Comparison of ENCODE assay signal across 3 fruit fly cellular contexts in genomic region chr3L:20922279-20922830, dm6.
TF ChIP-seq lines count a peak whose summit lies in the region.

No protein-coding gene starts in this region.

- TF ChIP-seq CTCF in whole organism, embryonic (GFP tag; optimal IDR thresholded peaks at IDR 0.05; lab: Kevin White, UChicago) = no peak

TF ChIP-seq in whole organism, embryonic, 481 proteins besides CTCF, POLR2A, EP300 and RAD21 (continues in another document):
- TF ChIP-seq insv (GFP tag; optimal IDR thresholded peaks at IDR 0.05; lab: Kevin White, UChicago) = peak in 1 of 2 experiments; percentile 7
- peak; percentile 19 for TF ChIP-seq CG12769 (tag; optimal IDR thresholded peaks at IDR 0.05; lab: Kevin White, UChicago)
- TF ChIP-seq CG9727 (GFP tag; optimal IDR thresholded peaks at IDR 0.05; lab: Kevin White, UChicago) = no peak
- peak; percentile 20; the same call in 1 of the 2 replicates for TF ChIP-seq onecut (GFP tag; IDR thresholded peaks at IDR 0.05; lab: Robert Waterston, UW)
- no peak for TF ChIP-seq CG17361 (GFP tag; IDR thresholded peaks at IDR 0.05; lab: Robert Waterston, UW)
- TF ChIP-seq Neu2 (GFP tag; optimal IDR thresholded peaks at IDR 0.05; lab: Kevin White, UChicago; ENCODE audit: borderline replicate concordance) = no peak
- 0 out of 3 replicates have a peak, but pooled peaks have one; percentile 79 for TF ChIP-seq CG2199 (GFP tag; IDR thresholded peaks at IDR 0.05; lab: Robert Waterston, UW)
- TF ChIP-seq gsb-n (tag; optimal IDR thresholded peaks at IDR 0.05; lab: Kevin White, UChicago) = peak; percentile 64
- TF ChIP-seq yki (optimal IDR thresholded peaks at IDR 0.05; lab: Kevin White, UChicago) = no peak
- TF ChIP-seq Hr78 (GFP tag; optimal IDR thresholded peaks at IDR 0.05; lab: Kevin White, UChicago) = peak in 1 of 2 experiments; percentile 50
- no peak for TF ChIP-seq Dad (GFP tag; optimal IDR thresholded peaks at IDR 0.05; lab: Kevin White, UChicago)
- no peak for TF ChIP-seq ato (GFP tag; IDR thresholded peaks at IDR 0.05; lab: Robert Waterston, UW; ENCODE audit: partially characterized antibody)
- TF ChIP-seq ranshi (GFP tag; IDR thresholded peaks at IDR 0.05; lab: Robert Waterston, UW) = no peak
- TF ChIP-seq vvl (GFP tag; IDR thresholded peaks at IDR 0.05; lab: Robert Waterston, UW) = peak; percentile 44; the same call in 1 of the 2 replicates
- TF ChIP-seq CG8765 (GFP tag; IDR thresholded peaks at IDR 0.05; lab: Robert Waterston, UW) = no peak
- TF ChIP-seq repo (GFP tag; optimal IDR thresholded peaks at IDR 0.05; lab: Kevin White, UChicago) = no peak
- TF ChIP-seq tna (GFP tag; IDR thresholded peaks at IDR 0.05; lab: Robert Waterston, UW; ENCODE audit: partially characterized antibody) = no peak
- no peak for TF ChIP-seq Fer2 (tag; optimal IDR thresholded peaks at IDR 0.05; lab: Kevin White, UChicago)
- peak; percentile 45 for TF ChIP-seq Nf-YB (GFP tag; optimal IDR thresholded peaks at IDR 0.05; lab: Kevin White, UChicago)
- TF ChIP-seq knrl (GFP tag; IDR thresholded peaks at IDR 0.05; lab: Robert Waterston, UW; ENCODE audit: partially characterized antibody) = no peak
- no peak for TF ChIP-seq chinmo (GFP tag; IDR thresholded peaks at IDR 0.05; lab: Robert Waterston, UW; ENCODE audit: partially characterized antibody)
- no peak for TF ChIP-seq maf-S (GFP tag; optimal IDR thresholded peaks at IDR 0.05; lab: Kevin White, UChicago)
- peak; percentile 15 for TF ChIP-seq sug (tag; optimal IDR thresholded peaks at IDR 0.05; lab: Kevin White, UChicago)
- no peak for TF ChIP-seq CG11723 (GFP tag; optimal IDR thresholded peaks at IDR 0.05; lab: Kevin White, UChicago)
- TF ChIP-seq psq (GFP tag; optimal IDR thresholded peaks at IDR 0.05; lab: Kevin White, UChicago) = no peak
- TF ChIP-seq TFAM (GFP tag; optimal IDR thresholded peaks at IDR 0.05; lab: Kevin White, UChicago) = no peak
- no peak for TF ChIP-seq tgo (GFP tag; IDR thresholded peaks at IDR 0.05; lab: Robert Waterston, UW)
- peak; percentile 48 for TF ChIP-seq GATAe (GFP tag; conservative IDR thresholded peaks at IDR 0.05; lab: Robert Waterston, UW)
- TF ChIP-seq CG30020 (tag; optimal IDR thresholded peaks at IDR 0.05; lab: Kevin White, UChicago) = no peak

TF ChIP-seq in whole organism, prepupa, 60 proteins besides CTCF, POLR2A, EP300 and RAD21:
- TF ChIP-seq CG6854 (GFP tag; optimal IDR thresholded peaks at IDR 0.05; lab: Kevin White, UChicago) (peak; percentile 75), CG1621 (tag; optimal IDR thresholded peaks at IDR 0.05; lab: Kevin White, UChicago) (peak; percentile 8), svp (GFP tag; lab: Kevin White, UChicago) (peak; percentile 63), fkh (GFP tag; optimal IDR thresholded peaks at IDR 0.05; lab: Kevin White, UChicago) (peak; percentile 92), CG6792 (GFP tag; optimal IDR thresholded peaks at IDR 0.05; lab: Kevin White, UChicago) (no peak), Eip78C (GFP tag; lab: Kevin White, UChicago) (peak; percentile 39), fd59A (GFP tag; optimal IDR thresholded peaks at IDR 0.05; lab: Kevin White, UChicago) (no peak), Sox15 (GFP tag; optimal IDR thresholded peaks at IDR 0.05; lab: Kevin White, UChicago) (no peak), pdm3 (GFP tag; optimal IDR thresholded peaks at IDR 0.05; lab: Kevin White, UChicago) (no peak), ss (GFP tag; optimal IDR thresholded peaks at IDR 0.05; lab: Kevin White, UChicago) (peak in 1 of 2 experiments; percentile 40), cyc (GFP tag; optimal IDR thresholded peaks at IDR 0.05; lab: Kevin White, UChicago) (no peak), Sox102F (GFP tag; optimal IDR thresholded peaks at IDR 0.05; lab: Kevin White, UChicago) (peak; percentile 3), CG8319 (GFP tag; optimal IDR thresholded peaks at IDR 0.05; lab: Kevin White, UChicago) (no peak)

TF ChIP-seq in whole organism, pupa, 21 proteins besides CTCF, POLR2A, EP300 and RAD21:
- TF ChIP-seq CG13204 (GFP tag; optimal IDR thresholded peaks at IDR 0.05; lab: Kevin White, UChicago) (peak; percentile 2), CG34367 (tag; optimal IDR thresholded peaks at IDR 0.05; lab: Kevin White, UChicago) (no peak), CG9948 (tag; optimal IDR thresholded peaks at IDR 0.05; lab: Kevin White, UChicago) (no peak), CG8301 (tag; optimal IDR thresholded peaks at IDR 0.05; lab: Kevin White, UChicago) (no peak), EcR (GFP tag; optimal IDR thresholded peaks at IDR 0.05; lab: Kevin White, UChicago) (peak; percentile 78)
TF ChIP-seq in whole organism, pupa: peak in this region for 2.

Comparison
In these comparisons a context has a peak if more than half of its experiments do, and no peak if none do; other contexts are left out.
1. Of the 7 proteins assayed by ChIP-seq in both whole organism, embryonic and whole organism, prepupa: peak only in whole organism, embryonic: none; only in whole organism, prepupa: CG6854 and Sox102F; in both: none; in neither: 5.